Fruit fly (Drosophila melanogaster): Measurements from ENCODE around the gene Rala.

Gene Rala

DNA sequence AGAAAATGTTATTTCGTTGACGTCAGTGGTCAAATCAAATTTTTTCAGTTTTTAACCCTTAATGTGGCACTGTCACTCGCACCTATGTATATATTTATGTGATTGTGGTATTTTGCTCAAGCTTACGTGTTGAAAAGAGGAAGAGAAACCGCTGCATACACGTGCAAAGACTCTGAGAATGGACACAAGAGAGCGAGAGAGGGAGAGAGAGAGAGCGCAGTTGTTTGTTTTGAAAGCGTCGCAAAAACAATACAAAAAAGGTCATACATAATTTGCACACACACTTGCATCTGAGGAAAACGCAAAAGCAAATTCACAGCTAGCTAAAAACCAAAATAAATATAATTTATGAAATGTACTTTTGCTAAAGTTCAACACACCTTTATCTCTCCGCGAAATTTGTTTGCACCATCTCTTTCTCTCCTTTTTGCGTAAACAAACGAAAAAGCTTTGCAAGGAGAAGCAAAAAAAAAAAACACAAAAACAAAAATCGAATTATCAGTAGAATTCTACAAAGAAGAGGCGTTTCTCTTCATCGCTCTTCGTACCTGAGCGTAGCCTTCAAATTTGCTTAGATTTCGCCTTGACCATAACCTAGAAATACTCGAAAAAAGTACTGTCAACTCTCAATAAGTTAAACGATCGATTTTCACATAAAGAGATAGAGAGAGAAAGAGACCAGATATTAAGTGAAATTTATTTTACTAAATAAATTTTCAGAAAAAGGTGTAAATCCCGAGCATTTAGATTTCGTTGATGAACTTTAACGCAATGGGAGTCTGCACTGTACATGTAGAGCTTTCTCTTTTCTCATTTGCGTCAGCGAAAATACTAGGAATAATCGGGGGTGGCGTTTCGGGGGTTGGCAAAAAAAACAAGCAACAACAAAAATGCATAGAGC is 47.1 kb downstream of the Rala start (continued):
- TF ChIP-seq CG7357 (GFP tag; IDR thresholded peaks at IDR 0.05) (no peak), trem (tag; optimal IDR thresholded peaks at IDR 0.05) (no peak), Xrp1 (GFP tag; IDR thresholded peaks at IDR 0.05) (peak; percentile 53), emc (GFP tag; optimal IDR thresholded peaks at IDR 0.05) (no peak), CG9215 (GFP tag; IDR thresholded peaks at IDR 0.05) (peak; percentile 74), CG14441 (GFP tag; IDR thresholded peaks at IDR 0.05) (peak; percentile 59), CG15601 (tag; optimal IDR thresholded peaks at IDR 0.05) (no peak), Taf1 (GFP tag; IDR thresholded peaks at IDR 0.05) (peak; percentile 60; the same call in 1 of the 2 replicates), aop (GFP tag; IDR thresholded peaks at IDR 0.05) (no peak), CG8359 (GFP tag; optimal IDR thresholded peaks at IDR 0.05; ENCODE audit: borderline replicate concordance) (no peak), vvl (GFP tag; IDR thresholded peaks at IDR 0.05) (peak; percentile 83), ind (GFP tag; optimal IDR thresholded peaks at IDR 0.05) (peak; percentile 25), CG14710 (tag; optimal IDR thresholded peaks at IDR 0.05) (no peak), CG7963 (GFP tag; IDR thresholded peaks at IDR 0.05; ENCODE audit: partially characterized antibody) (no peak), CG10959 (GFP tag; IDR thresholded peaks at IDR 0.05) (0 out of 2 replicates have a peak, but pooled peaks have one; percentile 18), dmrt99B (tag; optimal IDR thresholded peaks at IDR 0.05) (peak; percentile 25), rib (GFP tag; IDR thresholded peaks at IDR 0.05) (peak; percentile 61), CG3163 (GFP tag; optimal IDR thresholded peaks at IDR 0.05) (peak; percentile 64), mam (GFP tag; optimal IDR thresholded peaks at IDR 0.05) (peak; percentile 71), Ravus (GFP tag; IDR thresholded peaks at IDR 0.05) (no peak; the same call in 1 of the 2 replicates), Spps (tag; optimal IDR thresholded peaks at IDR 0.05) (no peak), nmo (GFP tag; optimal IDR thresholded peaks at IDR 0.05) (peak; percentile 10), sens (GFP tag) (peak; percentile 76), CG10431 (GFP tag; optimal IDR thresholded peaks at IDR 0.05) (no peak), CG11456 (GFP tag; IDR thresholded peaks at IDR 0.05) (no peak; the same call in 2 of the 3 replicates), zf30C (GFP tag; optimal IDR thresholded peaks at IDR 0.05) (no peak), chinmo (GFP tag; IDR thresholded peaks at IDR 0.05; ENCODE audit: partially characterized antibody) (peak; percentile 69; the same call in 2 of the 4 replicates), CG10321 (GFP tag; IDR thresholded peaks at IDR 0.05) (0 out of 2 replicates have a peak, but pooled peaks have one; percentile 23), croc (GFP tag; conservative IDR thresholded peaks at IDR 0.05) (no peak), HHEX (GFP tag; optimal IDR thresholded peaks at IDR 0.05) (no peak), CG6254 (GFP tag; optimal IDR thresholded peaks at IDR 0.05) (no peak), Awh (GFP tag; IDR thresholded peaks at IDR 0.05) (peak; percentile 42), CG16863 (GFP tag; optimal IDR thresholded peaks at IDR 0.05) (peak; percentile 3), CG2129 (GFP tag; IDR thresholded peaks at IDR 0.05; ENCODE audit: partially characterized antibody) (no peak), Max (GFP tag; optimal IDR thresholded peaks at IDR 0.05) (no peak), CG8765 (GFP tag; IDR thresholded peaks at IDR 0.05) (peak; percentile 17; the same call in 1 of the 2 replicates), CG34224 (GFP tag; IDR thresholded peaks at IDR 0.05; ENCODE audit: partially characterized antibody) (no peak), fu2 (GFP tag; optimal IDR thresholded peaks at IDR 0.05) (peak; percentile 55), CG30403 (GFP tag; optimal IDR thresholded peaks at IDR 0.05) (peak; percentile 33), GATAe (GFP tag; conservative IDR thresholded peaks at IDR 0.05) (no peak), CG4820 (GFP tag; optimal IDR thresholded peaks at IDR 0.05) (no peak), dmrt11E (tag; optimal IDR thresholded peaks at IDR 0.05) (no peak), HLH54F (GFP tag; optimal IDR thresholded peaks at IDR 0.05) (peak; percentile 50), Optix (GFP tag; IDR thresholded peaks at IDR 0.05) (no peak), CG3838 (GFP tag; optimal IDR thresholded peaks at IDR 0.05) (no peak), CG9817 (tag; optimal IDR thresholded peaks at IDR 0.05) (peak; percentile 47), Rx (GFP tag; IDR thresholded peaks at IDR 0.05) (peak; percentile 37), salm (tag; optimal IDR thresholded peaks at IDR 0.05) (no peak), trh (GFP tag; optimal IDR thresholded peaks at IDR 0.05) (no peak)
